Fruit fly (Drosophila melanogaster) whole organism, embryonic: ENCODE measurements around the gene Bap60.

ENCODE experiments used
- Abd-B ChIP-seq: fragments of 200-800 bp; sonication (Bioruptor generic); optimal IDR thresholded peaks from 2 replicates; lab custom pipeline; 2018; ENCODE audit warnings: missing biosample characterization, mild to moderate bottlenecking, missing genetic modification characterization, moderate library complexity
- CG10147 ChIP-seq: fragments of 200-800 bp; sonication (Bioruptor generic); optimal IDR thresholded peaks from 2 replicates; lab custom pipeline; 2019; ENCODE audit warnings: missing biosample characterization, mild to moderate bottlenecking, missing genetic modification characterization, moderate library complexity
- CG10209 ChIP-seq: fragments of 200-800 bp; sonication (Bioruptor generic); optimal IDR thresholded peaks from 3 replicates; lab custom pipeline; 2017; ENCODE audit warnings: missing biosample characterization, mild to moderate bottlenecking, missing genetic modification characterization, missing genetic modification reagents
- CG10267 ChIP-seq: fragments of 200-800 bp; sonication (Bioruptor generic); optimal IDR thresholded peaks from 2 replicates; lab custom pipeline; 2018; ENCODE audit warnings: missing biosample characterization, mild to moderate bottlenecking, missing genetic modification characterization, moderate library complexity
- CG10366 ChIP-seq: fragments of 200-800 bp; sonication (Bioruptor generic); IDR thresholded peaks from 2 replicates; pipeline ENCODE4 v1.3.6; 2022; ENCODE audit warnings: missing biosample characterization, missing genetic modification characterization
- CG10979 ChIP-seq: fragments of 200-800 bp; sonication (Bioruptor generic); optimal IDR thresholded peaks from 2 replicates; lab custom pipeline; 2018; ENCODE audit warnings: missing biosample characterization, mild to moderate bottlenecking, missing genetic modification characterization, moderate library complexity
- CG11504 ChIP-seq: fragments of 200-800 bp; sonication (Bioruptor generic); optimal IDR thresholded peaks from 3 replicates; lab custom pipeline; 2019; ENCODE audit warnings: missing biosample characterization, mild to moderate bottlenecking, missing genetic modification characterization, moderate library complexity
- CG12155 ChIP-seq: fragments of 200-800 bp; sonication (Bioruptor generic); optimal IDR thresholded peaks from 3 replicates; lab custom pipeline; 2016; ENCODE audit warnings: missing biosample characterization, missing genetic modification characterization
- CG12219 ChIP-seq: fragments of 200-800 bp; sonication (Bioruptor generic); optimal IDR thresholded peaks from 3 replicates; lab custom pipeline; 2018; ENCODE audit warnings: missing biosample characterization, mild to moderate bottlenecking, missing genetic modification characterization
- CG12391 ChIP-seq: fragments of 200-800 bp; sonication (Bioruptor generic); optimal IDR thresholded peaks from 3 replicates; lab custom pipeline; 2018; ENCODE audit warnings: missing biosample characterization, mild to moderate bottlenecking, missing genetic modification characterization, moderate library complexity
- CG15479 ChIP-seq: fragments of 200-800 bp; sonication (Bioruptor generic); optimal IDR thresholded peaks from 3 replicates; lab custom pipeline; 2019; ENCODE audit warnings: missing biosample characterization, mild to moderate bottlenecking, missing genetic modification characterization, moderate library complexity
- CG15696 ChIP-seq: fragments of 200-800 bp; sonication (Bioruptor generic); optimal IDR thresholded peaks from 2 replicates; lab custom pipeline; 2019; ENCODE audit warnings: missing biosample characterization, mild to moderate bottlenecking, missing genetic modification characterization, moderate library complexity
- CG16813 ChIP-seq: fragments of 200-800 bp; sonication (Bioruptor generic); IDR thresholded peaks from 3 replicates; pipeline ENCODE4 v1.3.6; 2022; ENCODE audit warnings: missing biosample characterization, missing genetic modification characterization; ENCODE audit not compliant: partially characterized antibody
- CG17359 ChIP-seq: fragments of 200-800 bp; sonication (Bioruptor generic); optimal IDR thresholded peaks from 3 replicates; lab custom pipeline; 2018; ENCODE audit warnings: missing biosample characterization, mild to moderate bottlenecking, missing genetic modification characterization, moderate library complexity
- CG2678 ChIP-seq: fragments of 200-800 bp; sonication (Bioruptor generic); optimal IDR thresholded peaks from 3 replicates; lab custom pipeline; 2019; ENCODE audit warnings: missing biosample characterization, mild to moderate bottlenecking, missing genetic modification characterization, moderate library complexity
- CG32767 ChIP-seq: fragments of 200-800 bp; sonication (Bioruptor generic); IDR thresholded peaks from 2 replicates; pipeline ENCODE4 v1.3.6; 2022; ENCODE audit warnings: missing biosample characterization, missing genetic modification characterization
- CG34422 ChIP-seq: fragments of 200-800 bp; sonication (Bioruptor generic); IDR thresholded peaks from 3 replicates; pipeline ENCODE4 v1.3.6; 2022; ENCODE audit warnings: missing biosample characterization, missing genetic modification characterization
- CG4404 ChIP-seq: fragments of 200-800 bp; sonication (Bioruptor generic); IDR thresholded peaks from 2 replicates; pipeline ENCODE4 v1.3.6; 2022; ENCODE audit warnings: missing biosample characterization, missing genetic modification characterization
- CG5180 ChIP-seq: fragments of 200-800 bp; sonication (Bioruptor generic); optimal IDR thresholded peaks from 3 replicates; lab custom pipeline; 2017; ENCODE audit warnings: missing biosample characterization, missing genetic modification characterization, mild to moderate bottlenecking, moderate library complexity, missing genetic modification reagents
- CG6689 ChIP-seq: fragments of 200-800 bp; sonication (Bioruptor generic); IDR thresholded peaks from 2 replicates; pipeline ENCODE4 v1.3.6; 2022; ENCODE audit warnings: missing biosample characterization, missing genetic modification characterization
- CG8388 ChIP-seq: fragments of 200-800 bp; sonication (Bioruptor generic); optimal IDR thresholded peaks from 2 replicates; lab custom pipeline; 2019; ENCODE audit warnings: missing biosample characterization, mild to moderate bottlenecking, missing genetic modification characterization, moderate library complexity
- CG8765 ChIP-seq: fragments of 200-800 bp; sonication (Bioruptor generic); IDR thresholded peaks from 2 replicates; pipeline ENCODE4 v1.3.6; 2022; ENCODE audit warnings: missing biosample characterization, missing genetic modification characterization
- CG9727 ChIP-seq: fragments of 200-800 bp; sonication (Bioruptor generic); optimal IDR thresholded peaks from 3 replicates; lab custom pipeline; 2017; ENCODE audit warnings: missing biosample characterization, mild to moderate bottlenecking, missing genetic modification characterization
- CkIIα-i1 ChIP-seq: fragments of 200-800 bp; sonication (Bioruptor generic); IDR thresholded peaks from 2 replicates; pipeline ENCODE4 v1.3.6; 2022; ENCODE audit warnings: missing biosample characterization, missing genetic modification characterization
- Dref ChIP-seq: fragments of 200-800 bp; sonication (Bioruptor generic); IDR thresholded peaks from 2 replicates; pipeline ENCODE4 v1.3.6; 2022; ENCODE audit warnings: missing biosample characterization, missing genetic modification characterization
- Drgx ChIP-seq: fragments of 200-800 bp; sonication (Bioruptor generic); IDR thresholded peaks from 2 replicates; pipeline ENCODE4 v1.3.6; 2022; ENCODE audit warnings: missing biosample characterization, missing genetic modification characterization
- Mad ChIP-seq: fragments of 200-800 bp; sonication (Bioruptor generic); optimal IDR thresholded peaks from 2 replicates; lab custom pipeline; 2016; ENCODE audit warnings: missing biosample characterization, missing genetic modification characterization
- Oli ChIP-seq: fragments of 200-800 bp; sonication (Bioruptor generic); optimal IDR thresholded peaks from 2 replicates; lab custom pipeline; 2018; ENCODE audit warnings: missing biosample characterization, mild to moderate bottlenecking, missing genetic modification characterization, moderate library complexity
- Scr ChIP-seq: fragments of 200-800 bp; sonication (Bioruptor generic); IDR thresholded peaks from 2 replicates; pipeline ENCODE4 v1.3.6; 2022; ENCODE audit warnings: missing biosample characterization, missing genetic modification characterization; ENCODE audit not compliant: partially characterized antibody
- Sry-δ ChIP-seq: fragments of 200-800 bp; sonication (Bioruptor generic); optimal IDR thresholded peaks from 2 replicates; lab custom pipeline; 2016; ENCODE audit warnings: missing biosample characterization, missing genetic modification characterization
- YL-1 ChIP-seq: fragments of 200-800 bp; sonication (Bioruptor generic); optimal IDR thresholded peaks from 3 replicates; lab custom pipeline; 2017; ENCODE audit warnings: missing biosample characterization, mild to moderate bottlenecking, missing genetic modification characterization
- ac ChIP-seq: fragments of 200-800 bp; sonication (Bioruptor generic); optimal IDR thresholded peaks from 3 replicates; lab custom pipeline; 2017; ENCODE audit warnings: missing biosample characterization, mild to moderate bottlenecking, missing genetic modification characterization
- bigmax ChIP-seq: fragments of 200-800 bp; sonication (Bioruptor generic); optimal IDR thresholded peaks from 2 replicates; lab custom pipeline; 2018; ENCODE audit warnings: missing biosample characterization, mild to moderate bottlenecking, missing genetic modification characterization
- bsh ChIP-seq, 2 experiments: fragments of 200-800 bp; sonication (Bioruptor generic); optimal IDR thresholded peaks; 2 replicates each; lab custom pipeline; 2017 to 2018; ENCODE audit warnings: mild to moderate bottlenecking in 2 of 2, missing biosample characterization in 2 of 2, missing genetic modification characterization in 2 of 2, moderate library complexity in 1 of 2
- dmrt99B ChIP-seq: fragments of 200-800 bp; sonication (Bioruptor generic); optimal IDR thresholded peaks from 2 replicates; lab custom pipeline; 2018; ENCODE audit warnings: missing biosample characterization, mild to moderate bottlenecking, missing genetic modification characterization, moderate library complexity
- en ChIP-seq: fragments of 200-800 bp; sonication (Bioruptor generic); optimal IDR thresholded peaks from 2 replicates; lab custom pipeline; 2016; ENCODE audit warnings: missing biosample characterization, missing genetic modification characterization
- esg ChIP-seq: fragments of 200-800 bp; sonication (Bioruptor generic); conservative IDR thresholded peaks from 2 replicates; pipeline ENCODE4 v1.3.6; 2022; ENCODE audit warnings: missing biosample characterization, missing genetic modification characterization
- gem ChIP-seq: fragments of 200-800 bp; sonication (Bioruptor generic); optimal IDR thresholded peaks from 2 replicates; lab custom pipeline; 2019; ENCODE audit warnings: missing biosample characterization, mild to moderate bottlenecking, missing genetic modification characterization, moderate library complexity
- grau ChIP-seq: fragments of 200-800 bp; optimal IDR thresholded peaks from 3 replicates; lab custom pipeline; 2019; ENCODE audit warnings: missing biosample characterization, mild to moderate bottlenecking, missing genetic modification characterization, moderate library complexity
- h ChIP-seq: fragments of >200 bp; optimal IDR thresholded peaks from 2 replicates; lab custom pipeline; 2017
- hkb ChIP-seq, 2 experiments: fragments of 200-800 bp in 1 of 2; fragments of >200 bp in 1 of 2; sonication (Bioruptor generic) in 1 of 2; IDR thresholded peaks in 1 of 2; optimal IDR thresholded peaks in 1 of 2; 2 replicates each; pipeline versions ENCODE4 v1.3.6 to Lab custom; 2017 to 2022; ENCODE audit warnings: missing biosample characterization in 1 of 2, missing genetic modification characterization in 1 of 2
- lab ChIP-seq: fragments of 200-800 bp; sonication (Bioruptor generic); optimal IDR thresholded peaks from 3 replicates; lab custom pipeline; 2017; ENCODE audit warnings: missing biosample characterization, missing genetic modification characterization, mild to moderate bottlenecking, moderate library complexity, missing genetic modification reagents
- onecut ChIP-seq: fragments of 200-800 bp; sonication (Bioruptor generic); IDR thresholded peaks from 2 replicates; pipeline ENCODE4 v1.3.6; 2022; ENCODE audit warnings: missing biosample characterization, missing genetic modification characterization
- ro ChIP-seq: fragments of 200-800 bp; sonication (Bioruptor generic); IDR thresholded peaks from 2 replicates; pipeline ENCODE4 v1.3.6; 2022; ENCODE audit warnings: missing biosample characterization, missing genetic modification characterization
- row ChIP-seq: fragments of 200-800 bp; sonication (Bioruptor generic); IDR thresholded peaks from 3 replicates; pipeline ENCODE4 v1.3.6; 2022; ENCODE audit warnings: missing biosample characterization, missing genetic modification characterization
- sisA ChIP-seq: fragments of 200-800 bp; sonication (Bioruptor generic); IDR thresholded peaks from 2 replicates; pipeline ENCODE4 v1.3.6; 2022; ENCODE audit warnings: missing biosample characterization, missing genetic modification characterization
- slbo ChIP-seq: fragments of 200-800 bp; sonication (Bioruptor generic); IDR thresholded peaks from 2 replicates; pipeline ENCODE4 v1.3.6; 2022; ENCODE audit warnings: missing biosample characterization, missing genetic modification characterization
- tap ChIP-seq: fragments of 200-800 bp; optimal IDR thresholded peaks from 3 replicates; lab custom pipeline; 2019; ENCODE audit warnings: missing biosample characterization, mild to moderate bottlenecking, missing genetic modification characterization, moderate library complexity
- ttk ChIP-seq: fragments of 200-800 bp; sonication (Bioruptor generic); IDR thresholded peaks from 2 replicates; pipeline ENCODE4 v2.1.2; 2022; ENCODE audit warnings: missing biosample characterization, missing genetic modification characterization
- vvl ChIP-seq: fragments of 200-800 bp; sonication (Bioruptor generic); IDR thresholded peaks from 2 replicates; pipeline ENCODE4 v1.3.6; 2022; ENCODE audit warnings: missing biosample characterization, missing genetic modification characterization

Bap60 gene

dm6 chrX:13143100-13143499 is 16.2 kb downstream of the Bap60 start (continued):
- 0 out of 2 replicates have a peak, but pooled peaks have one; percentile 17 for TF ChIP-seq ttk (GFP tag; lab: Robert Waterston, UW)
- TF ChIP-seq CG12155 (GFP tag; lab: Kevin White, UChicago): no peak
- peak; percentile 66 for TF ChIP-seq CG6689
- TF ChIP-seq CG4404: peak; percentile 39
- peak; percentile 66 for TF ChIP-seq vvl (GFP tag; lab: Robert Waterston, UW)
- 0 out of 2 replicates have a peak, but pooled peaks have one; percentile 15 for TF ChIP-seq ro (GFP tag; lab: Robert Waterston, UW)
- peak; percentile 37; the same call in 1 of the 3 replicates for TF ChIP-seq CG34422 (GFP tag; lab: Robert Waterston, UW)
- peak; percentile 33 for TF ChIP-seq CG10979 (tag; lab: Kevin White, UChicago)
- TF ChIP-seq CG16813 (GFP tag; lab: Robert Waterston, UW): no peak
- TF ChIP-seq CG10147 (GFP tag; lab: Kevin White, UChicago): no peak
- no peak for TF ChIP-seq Scr
- no peak for TF ChIP-seq ac (GFP tag; lab: Kevin White, UChicago)
- peak; percentile 10 for TF ChIP-seq CG5180 (GFP tag; lab: Kevin White, UChicago)
- peak; percentile 47 for TF ChIP-seq tap (tag; lab: Kevin White, UChicago)
- TF ChIP-seq slbo (GFP tag; lab: Robert Waterston, UW): peak; percentile 37
- peak; percentile 35 for TF ChIP-seq grau
- peak; percentile 19 for TF ChIP-seq CG10267 (tag; lab: Kevin White, UChicago)
- TF ChIP-seq bigmax (GFP tag; lab: Kevin White, UChicago): no peak
- peak; percentile 18 for TF ChIP-seq lab (GFP tag; lab: Kevin White, UChicago)
- no peak for TF ChIP-seq CG8765 (GFP tag; lab: Robert Waterston, UW)
- TF ChIP-seq onecut: 0 out of 2 replicates have a peak, but pooled peaks have one; percentile 7
- no peak for TF ChIP-seq YL-1 (GFP tag; lab: Kevin White, UChicago)
- TF ChIP-seq CG11504 (tag; lab: Kevin White, UChicago): peak; percentile 67
- 0 out of 2 replicates have a peak, but pooled peaks have one; percentile 40 for TF ChIP-seq sisA
- peak; percentile 36 for TF ChIP-seq CG10209
- TF ChIP-seq CG10366 (GFP tag; lab: Robert Waterston, UW): peak; percentile 54
- peak; percentile 29 for TF ChIP-seq CG12219
- no peak for TF ChIP-seq Sry-δ (GFP tag; lab: Kevin White, UChicago)
- TF ChIP-seq dmrt99B (tag; lab: Kevin White, UChicago): peak; percentile 74
- no peak for TF ChIP-seq h (lab: Kevin White, UChicago)
- TF ChIP-seq CG32767 (GFP tag; lab: Robert Waterston, UW): 0 out of 2 replicates have a peak, but pooled peaks have one; percentile 37
- peak; percentile 67 for TF ChIP-seq gem (tag; lab: Kevin White, UChicago)
- TF ChIP-seq CG2678 (tag; lab: Kevin White, UChicago): peak; percentile 55
- peak; percentile 12 for TF ChIP-seq CG9727 (GFP tag; lab: Kevin White, UChicago)
- TF ChIP-seq CG15479: peak; percentile 2
- peak; percentile 13 for TF ChIP-seq Abd-B
- TF ChIP-seq Drgx (GFP tag; lab: Robert Waterston, UW): peak; percentile 89
- TF ChIP-seq Oli (tag; lab: Kevin White, UChicago): peak; percentile 59
- no peak for TF ChIP-seq CkIIα-i1 (GFP tag; lab: Robert Waterston, UW)
- peak; percentile 43; the same call in 1 of the 2 replicates for TF ChIP-seq esg
- TF ChIP-seq Mad (GFP tag; lab: Kevin White, UChicago): no peak
- TF ChIP-seq en (GFP tag; lab: Kevin White, UChicago): no peak
- TF ChIP-seq CG12391 (tag; lab: Kevin White, UChicago): peak; percentile 40
- TF ChIP-seq row (GFP tag; lab: Robert Waterston, UW): peak; percentile 66
- peak; percentile 47 for TF ChIP-seq bsh (GFP tag; optimal IDR thresholded peaks at IDR 0.05; lab: Kevin White, UChicago)
- peak; percentile 66 for TF ChIP-seq CG17359
- no peak for TF ChIP-seq Dref
- no peak for TF ChIP-seq hkb (optimal IDR thresholded peaks at IDR 0.05; lab: Kevin White, UChicago)
- peak; percentile 66 for TF ChIP-seq hkb (GFP tag; IDR thresholded peaks at IDR 0.05; lab: Robert Waterston, UW)
- peak; percentile 31 for TF ChIP-seq CG15696 (tag; lab: Kevin White, UChicago)
- TF ChIP-seq CG8388 (GFP tag; lab: Kevin White, UChicago): peak; percentile 0
